Worm (Caenorhabditis elegans): ENCODE data around the gene mig-21.

DNA sequence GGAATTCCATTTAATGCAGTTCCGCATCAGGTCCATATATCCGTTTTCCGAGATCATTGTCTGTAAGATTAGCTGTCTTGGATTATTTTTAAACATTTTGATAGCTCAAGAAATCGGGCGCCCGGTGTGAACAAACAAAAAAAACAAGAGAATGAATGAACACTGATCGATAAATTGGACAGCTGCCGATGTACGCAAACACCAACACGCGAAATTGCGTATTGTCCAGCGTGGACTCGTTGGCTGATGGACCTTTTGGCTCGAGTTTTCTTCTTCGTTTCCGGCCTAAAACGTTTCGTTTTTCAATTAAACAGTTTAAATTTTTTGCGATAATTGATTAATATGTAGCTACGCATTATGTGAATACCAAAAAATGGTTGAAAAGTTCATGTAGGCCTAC is 27.9 kb upstream of the mig-21 start, which contains the start of gene dpff-1:
- TF ChIP-seq lsy-2 (tag; optimal IDR thresholded peaks at IDR 0.05): peak in 1 of 2 experiments; percentile 44
- TF ChIP-seq ama-1 (optimal IDR thresholded peaks at IDR 0.05): peak; percentile 21
- TF ChIP-seq unc-62 (GFP tag; optimal IDR thresholded peaks at IDR 0.05): no peak
- no peak for TF ChIP-seq alr-1 (tag; optimal IDR thresholded peaks at IDR 0.05)
- no peak for TF ChIP-seq elt-3 (tag; optimal IDR thresholded peaks at IDR 0.05)
- no peak for TF ChIP-seq nhr-77 (tag; optimal IDR thresholded peaks at IDR 0.05)
- no peak for TF ChIP-seq nhr-11 (tag; optimal IDR thresholded peaks at IDR 0.05)
- TF ChIP-seq lin-13 (GFP tag; optimal IDR thresholded peaks at IDR 0.05): no peak
- TF ChIP-seq dmd-4 (tag; optimal IDR thresholded peaks at IDR 0.05): no peak
- no peak for TF ChIP-seq ztf-11 (tag; optimal IDR thresholded peaks at IDR 0.05)
- TF ChIP-seq mdl-1 (tag; optimal IDR thresholded peaks at IDR 0.05): no peak
